Worm (Caenorhabditis elegans) whole organism, young adult: Measurements from ENCODE around the gene srr-1.

Experiments
- B0261.1 ChIP-seq: sonication (generic microtip); optimal IDR thresholded peaks from 2 replicates; lab custom pipeline; 2016; ENCODE audit warnings: mild to moderate bottlenecking, missing genetic modification characterization, moderate library complexity, missing compliant biosample characterization
- B0336.3 ChIP-seq: fragments of 200-800 bp; sonication (Bioruptor generic); IDR thresholded peaks from 2 replicates; pipeline ENCODE4 v1.3.6; 2022; ENCODE audit warnings: missing genetic modification characterization, missing compliant biosample characterization
- D2030.7 ChIP-seq: fragments of 200-800 bp; sonication (Bioruptor generic); IDR thresholded peaks from 2 replicates; pipeline ENCODE4 v1.3.6; 2022; ENCODE audit warnings: missing genetic modification reagents, missing genetic modification characterization, missing compliant biosample characterization
- F37B4.10 ChIP-seq: fragments of 200-800 bp; sonication (Bioruptor generic); IDR thresholded peaks from 2 replicates; pipeline ENCODE4 v1.3.6; 2022; ENCODE audit warnings: missing genetic modification characterization, missing compliant biosample characterization
- F52B5.7 ChIP-seq: sonication (generic microtip); optimal IDR thresholded peaks from 2 replicates; lab custom pipeline; 2016; ENCODE audit warnings: mild to moderate bottlenecking, missing genetic modification characterization, missing compliant biosample characterization
- F57C9.4 ChIP-seq: sonication (generic microtip); optimal IDR thresholded peaks from 2 replicates; lab custom pipeline; 2017; ENCODE audit warnings: mild to moderate bottlenecking, missing genetic modification characterization, missing compliant biosample characterization
- K11D2.4 ChIP-seq: fragments of 200-800 bp; sonication (Bioruptor generic); IDR thresholded peaks from 2 replicates; pipeline ENCODE4 v1.3.6; 2022; ENCODE audit warnings: missing genetic modification reagents, missing genetic modification characterization, missing compliant biosample characterization
- Y79H2A.3 ChIP-seq: fragments of 200-800 bp; sonication (Bioruptor generic); conservative IDR thresholded peaks from 2 replicates; pipeline ENCODE4 v1.3.6; 2022; ENCODE audit warnings: missing genetic modification reagents, missing genetic modification characterization, missing compliant biosample characterization
- Y95B8A.8 ChIP-seq: fragments of 200-800 bp; sonication (Bioruptor generic); IDR thresholded peaks from 2 replicates; pipeline ENCODE4 v1.3.6; 2022; ENCODE audit warnings: missing genetic modification reagents, missing genetic modification characterization, missing compliant biosample characterization
- ama-1 ChIP-seq, 3 experiments: fragments of 150-350 bp in 1 of 3; sonication (generic microtip) in 2 of 3; optimal IDR thresholded peaks; 2 replicates each; lab custom pipeline; 2014 to 2018; ENCODE audit warnings: missing biosample characterization in 2 of 3, missing genetic modification characterization in 2 of 3, missing genetic modification reagents in 2 of 3
- aptf-2 ChIP-seq: fragments of 200-800 bp; sonication (Bioruptor generic); conservative IDR thresholded peaks from 2 replicates; pipeline ENCODE4 v1.3.6; 2022; ENCODE audit warnings: missing genetic modification reagents, missing genetic modification characterization, missing compliant biosample characterization
- ceh-27 ChIP-seq: fragments of 200-800 bp; sonication (Bioruptor generic); optimal IDR thresholded peaks from 2 replicates; lab custom pipeline; 2018; ENCODE audit warnings: mild to moderate bottlenecking, missing genetic modification characterization, moderate library complexity, missing compliant biosample characterization
- ceh-40 ChIP-seq: fragments of 200-800 bp; sonication (Bioruptor generic); IDR thresholded peaks from 2 replicates; pipeline ENCODE4 v1.3.6; 2022; ENCODE audit warnings: missing genetic modification characterization, missing compliant biosample characterization
- chd-7 ChIP-seq: sonication (generic microtip); optimal IDR thresholded peaks from 2 replicates; lab custom pipeline; 2016; ENCODE audit warnings: mild to moderate bottlenecking, missing genetic modification characterization, moderate library complexity, missing compliant biosample characterization
- hmg-20 ChIP-seq: fragments of 200-800 bp; sonication (Bioruptor generic); IDR thresholded peaks from 2 replicates; pipeline ENCODE4 v1.3.6; 2022; ENCODE audit warnings: missing genetic modification reagents, missing genetic modification characterization, missing compliant biosample characterization
- hsf-1 ChIP-seq: fragments of 200-800 bp; sonication (Bioruptor generic); IDR thresholded peaks from 2 replicates; pipeline ENCODE4 v1.3.6; 2022; ENCODE audit warnings: missing genetic modification reagents, missing genetic modification characterization, missing compliant biosample characterization
- let-607 ChIP-seq, 2 experiments: fragments of 200-800 bp in 1 of 2; sonication (Bioruptor generic) in 1 of 2; sonication (generic microtip) in 1 of 2; optimal IDR thresholded peaks; 2 replicates each; lab custom pipeline; 2016 to 2018; ENCODE audit warnings: mild to moderate bottlenecking in 2 of 2, missing compliant biosample characterization in 2 of 2, missing genetic modification characterization in 2 of 2, moderate library complexity in 2 of 2, missing genotype in 1 of 2
- lin-40 ChIP-seq: sonication (generic microtip); optimal IDR thresholded peaks from 2 replicates; lab custom pipeline; 2016; ENCODE audit warnings: missing genetic modification characterization, mild to moderate bottlenecking, missing compliant biosample characterization, missing genotype, missing genetic modification reagents
- lir-1 ChIP-seq: fragments of 200-800 bp; sonication (Bioruptor generic); conservative IDR thresholded peaks from 2 replicates; pipeline ENCODE4 v1.3.6; 2022; ENCODE audit warnings: missing genetic modification reagents, missing genetic modification characterization, missing compliant biosample characterization
- lsl-1 ChIP-seq: fragments of 200-800 bp; sonication (Bioruptor generic); optimal IDR thresholded peaks from 2 replicates; lab custom pipeline; 2018; ENCODE audit warnings: mild to moderate bottlenecking, missing genetic modification characterization, moderate library complexity, missing compliant biosample characterization
- madf-10 ChIP-seq: sonication (generic microtip); optimal IDR thresholded peaks from 2 replicates; lab custom pipeline; 2016; ENCODE audit warnings: mild to moderate bottlenecking, missing genetic modification characterization, missing compliant biosample characterization
- mes-4 ChIP-seq: sonication (generic microtip); optimal IDR thresholded peaks from 2 replicates; lab custom pipeline; 2016; ENCODE audit warnings: missing genotype, missing genetic modification characterization, missing compliant biosample characterization
- mxl-1 ChIP-seq: sonication (generic microtip); optimal IDR thresholded peaks from 2 replicates; lab custom pipeline; 2016; ENCODE audit warnings: missing genetic modification characterization, missing compliant biosample characterization
- nfya-1 ChIP-seq: sonication (generic microtip); optimal IDR thresholded peaks from 2 replicates; lab custom pipeline; 2017; ENCODE audit warnings: antibody characterized with exemption, missing compliant biosample characterization, missing genetic modification characterization, borderline replicate concordance; ENCODE audit not compliant: insufficient read depth
- nhr-90 ChIP-seq: sonication (generic microtip); optimal IDR thresholded peaks from 2 replicates; lab custom pipeline; 2016; ENCODE audit warnings: missing genotype, mild to moderate bottlenecking, missing genetic modification characterization, missing compliant biosample characterization
- repo-1 ChIP-seq: sonication (generic microtip); optimal IDR thresholded peaks from 2 replicates; lab custom pipeline; 2017; ENCODE audit warnings: mild to moderate bottlenecking, missing genetic modification characterization, missing compliant biosample characterization
- sea-2 ChIP-seq: fragments of 200-800 bp; sonication (Bioruptor generic); IDR thresholded peaks from 2 replicates; pipeline ENCODE4 v1.3.6; 2022; ENCODE audit warnings: missing genetic modification characterization, missing compliant biosample characterization
- snpc-1.1 ChIP-seq: sonication (generic microtip); optimal IDR thresholded peaks from 2 replicates; lab custom pipeline; 2017; ENCODE audit warnings: missing genetic modification characterization, mild to moderate bottlenecking, missing compliant biosample characterization, antibody characterized with exemption, moderate library complexity, missing genotype, missing genetic modification reagents; ENCODE audit not compliant: insufficient read depth
- snpc-4 ChIP-seq, 5 experiments: fragments of 150-350 bp in 1 of 5; sonication (generic microtip) in 4 of 5; optimal IDR thresholded peaks; 2 replicates each; lab custom pipeline; 2014 to 2018; ENCODE audit warnings: missing genetic modification characterization in 5 of 5, missing biosample characterization in 3 of 5, antibody characterized with exemption in 2 of 5, mild to moderate bottlenecking in 2 of 5, missing compliant biosample characterization in 2 of 5, missing genotype in 2 of 5, moderate library complexity in 2 of 5, missing genetic modification reagents in 1 of 5
- somi-1 ChIP-seq: fragments of 200-800 bp; sonication (Bioruptor generic); optimal IDR thresholded peaks from 2 replicates; lab custom pipeline; 2018; ENCODE audit warnings: mild to moderate bottlenecking, missing genetic modification characterization, missing compliant biosample characterization
- sptf-2 ChIP-seq: fragments of 200-800 bp; sonication (Bioruptor generic); optimal IDR thresholded peaks from 2 replicates; lab custom pipeline; 2018; ENCODE audit warnings: mild to moderate bottlenecking, missing genetic modification characterization, missing compliant biosample characterization
- tbx-9 ChIP-seq: sonication (generic microtip); optimal IDR thresholded peaks from 2 replicates; lab custom pipeline; 2016; ENCODE audit warnings: borderline replicate concordance, missing genetic modification characterization, inconsistent platforms, missing compliant biosample characterization
- unc-130 ChIP-seq: sonication (generic microtip); optimal IDR thresholded peaks from 2 replicates; lab custom pipeline; 2016; ENCODE audit warnings: missing genetic modification reagents, missing genetic modification characterization, missing compliant biosample characterization
- zim-3 ChIP-seq: sonication (generic microtip); optimal IDR thresholded peaks from 2 replicates; lab custom pipeline; 2017; ENCODE audit warnings: mild to moderate bottlenecking, missing genetic modification characterization, moderate library complexity, missing compliant biosample characterization

srr-1 gene

DNA sequence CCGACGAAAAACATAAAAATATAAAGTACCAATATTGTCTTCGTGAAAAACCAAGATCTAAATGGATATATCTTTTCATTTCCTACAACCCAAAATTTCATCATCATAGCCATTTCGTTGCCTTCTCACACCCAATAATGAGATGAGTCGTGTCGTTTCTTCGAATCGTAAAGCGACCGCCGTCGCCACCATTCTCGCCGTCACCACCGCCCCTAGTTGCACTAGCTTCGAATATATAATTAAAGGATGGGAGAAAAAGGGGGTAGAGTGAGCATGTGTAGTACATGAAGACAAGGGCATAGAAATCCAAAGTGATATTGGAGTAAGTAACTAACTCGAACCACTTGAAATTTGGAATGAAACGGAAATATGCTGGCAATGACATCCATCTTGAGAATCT is 31.3 kb downstream of the srr-1 start:
- TF ChIP-seq mxl-1 (tag; lab: Kevin White, UChicago), result no peak
- TF ChIP-seq ceh-40 (GFP tag; lab: Robert Waterston, UW), result no peak
- no peak for TF ChIP-seq B0261.1 (tag; lab: Kevin White, UChicago)
- no peak for TF ChIP-seq ama-1 (optimal IDR thresholded peaks at IDR 0.05; lab: Kevin White, UChicago)
- no peak for TF ChIP-seq ama-1 (GFP tag; optimal IDR thresholded peaks at IDR 0.05; lab: Kevin White, UChicago)
- TF ChIP-seq hmg-20 (GFP tag; lab: Robert Waterston, UW), result no peak
- TF ChIP-seq mes-4 (tag; lab: Kevin White, UChicago), result no peak
- no peak for TF ChIP-seq lir-1 (GFP tag; lab: Robert Waterston, UW)
- no peak for TF ChIP-seq snpc-4 (GFP tag; optimal IDR thresholded peaks at IDR 0.05; lab: Kevin White, UChicago)
- no peak for TF ChIP-seq snpc-4 (tag; optimal IDR thresholded peaks at IDR 0.05; lab: Kevin White, UChicago)
- TF ChIP-seq zim-3 (tag; lab: Kevin White, UChicago), result no peak
- no peak for TF ChIP-seq F37B4.10 (GFP tag; lab: Robert Waterston, UW)
- no peak for TF ChIP-seq madf-10 (tag; lab: Kevin White, UChicago)
- TF ChIP-seq chd-7 (tag; lab: Kevin White, UChicago), result no peak
- no peak for TF ChIP-seq K11D2.4
- TF ChIP-seq lin-40, result no peak
- TF ChIP-seq F57C9.4 (tag; lab: Kevin White, UChicago), result no peak
- TF ChIP-seq nfya-1 (tag; lab: Kevin White, UChicago), result no peak
- no peak for TF ChIP-seq tbx-9 (tag; lab: Kevin White, UChicago)
- no peak for TF ChIP-seq Y79H2A.3 (GFP tag; lab: Robert Waterston, UW)

ce11 chrV:13021540-13021939 is 32.0 kb downstream of the srr-1 start:
- TF ChIP-seq Y95B8A.8 (GFP tag; lab: Robert Waterston, UW) (no peak), aptf-2 (GFP tag; lab: Robert Waterston, UW) (no peak), snpc-1.1 (no peak), let-607 (tag; optimal IDR thresholded peaks at IDR 0.05; lab: Kevin White, UChicago) (no peak), unc-130 (GFP tag; lab: Kevin White, UChicago) (no peak)
- TF ChIP-seq, all 124 proteins: peak for 0

- no peak for TF ChIP-seq D2030.7 (GFP tag; lab: Robert Waterston, UW)
- no peak for TF ChIP-seq F52B5.7 (tag; lab: Kevin White, UChicago)
- no peak for TF ChIP-seq sea-2 (GFP tag; lab: Robert Waterston, UW)
- no peak for TF ChIP-seq nhr-90
- TF ChIP-seq somi-1 (GFP tag; lab: Kevin White, UChicago), result no peak
- no peak for TF ChIP-seq hsf-1 (GFP tag; lab: Robert Waterston, UW)
- TF ChIP-seq lsl-1 (GFP tag; lab: Kevin White, UChicago), result no peak
- no peak for TF ChIP-seq repo-1 (tag; lab: Kevin White, UChicago)
- no peak for TF ChIP-seq ceh-27
- TF ChIP-seq mxl-1 (tag; lab: Kevin White, UChicago), result no peak
- no peak for TF ChIP-seq sptf-2 (GFP tag; lab: Kevin White, UChicago)
- no peak for TF ChIP-seq B0261.1 (tag; lab: Kevin White, UChicago)
- no peak for TF ChIP-seq B0336.3 (GFP tag; lab: Robert Waterston, UW)
Observed at ce11 chrV:13020638-13021037, 32.9 kb downstream of the srr-1 start.
